Worm (Caenorhabditis elegans): Measurements from ENCODE around the gene F13H8.5.

- TF ChIP-seq tbx-8 (GFP tag; optimal IDR thresholded peaks at IDR 0.05) (no peak), ces-1 (GFP tag; optimal IDR thresholded peaks at IDR 0.05) (no peak), flh-1 (GFP tag; optimal IDR thresholded peaks at IDR 0.05) (no peak), pha-4 (tag; optimal IDR thresholded peaks at IDR 0.05) (no peak), nhr-28 (tag; optimal IDR thresholded peaks at IDR 0.05) (no peak), mep-1 (tag; optimal IDR thresholded peaks at IDR 0.05) (no peak), nhr-76 (tag; optimal IDR thresholded peaks at IDR 0.05) (no peak), unc-62 (GFP tag; optimal IDR thresholded peaks at IDR 0.05) (no peak), blmp-1 (tag; optimal IDR thresholded peaks at IDR 0.05) (no peak), nhr-12 (tag; optimal IDR thresholded peaks at IDR 0.05) (no peak), snpc-4 (tag; optimal IDR thresholded peaks at IDR 0.05) (no peak), nhr-237 (tag; optimal IDR thresholded peaks at IDR 0.05) (no peak)
These were observed 7.8 kb upstream of the F13H8.5 start, which contains the start of gene F13H8.3 for ce11 chrII:6263685-6264084.

Measured in whole organism, mixed stage, embryonic.